Worm (Caenorhabditis elegans) whole organism, midembryonic: ENCODE data around the gene F54D12.8.

ENCODE experiments used
- T22C8.4 ChIP-seq: fragments of 200-800 bp; sonication (Bioruptor generic); IDR thresholded peaks from 2 replicates; pipeline ENCODE4 v1.3.6; 2022; ENCODE audit warnings: missing genetic modification characterization, missing compliant biosample characterization
- cog-1 ChIP-seq: sonication (generic microtip); optimal IDR thresholded peaks from 2 replicates; lab custom pipeline; 2016; ENCODE audit warnings: missing genetic modification characterization, missing compliant biosample characterization
- flt-1 ChIP-seq: fragments of 200-800 bp; sonication (Bioruptor generic); IDR thresholded peaks from 2 replicates; pipeline ENCODE4 v1.3.6; 2022; ENCODE audit warnings: missing genetic modification characterization, missing compliant biosample characterization
- klf-2 ChIP-seq: fragments of 200-800 bp; sonication (Bioruptor generic); conservative IDR thresholded peaks from 2 replicates; pipeline ENCODE4 v1.3.6; 2022; ENCODE audit warnings: missing genetic modification reagents, missing genetic modification characterization, missing compliant biosample characterization
- med-1 ChIP-seq: sonication (generic microtip); optimal IDR thresholded peaks from 2 replicates; lab custom pipeline; 2017; ENCODE audit warnings: missing genetic modification characterization, mild to moderate bottlenecking, missing compliant biosample characterization, antibody characterized with exemption, missing genetic modification reagents; ENCODE audit not compliant: insufficient read depth
- ref-1 ChIP-seq: fragments of 200-800 bp; sonication (Bioruptor generic); conservative IDR thresholded peaks from 2 replicates; pipeline ENCODE4 v1.3.6; 2022; ENCODE audit warnings: missing genetic modification reagents, missing genetic modification characterization, missing compliant biosample characterization
- tab-1 ChIP-seq: fragments of 200-800 bp; sonication (Bioruptor generic); IDR thresholded peaks from 2 replicates; pipeline ENCODE4 v1.3.6; 2022; ENCODE audit warnings: missing genetic modification characterization, missing compliant biosample characterization
- ztf-23 ChIP-seq: fragments of 200-800 bp; sonication (Bioruptor generic); IDR thresholded peaks from 2 replicates; pipeline ENCODE4 v1.3.6; 2022; ENCODE audit warnings: missing genetic modification reagents, missing genetic modification characterization, missing compliant biosample characterization
- ztf-29 ChIP-seq: fragments of 200-800 bp; sonication (Bioruptor generic); IDR thresholded peaks from 2 replicates; pipeline ENCODE4 v1.3.6; 2022; ENCODE audit warnings: missing genetic modification reagents, missing genetic modification characterization, missing compliant biosample characterization

Gene F54D12.8

DNA sequence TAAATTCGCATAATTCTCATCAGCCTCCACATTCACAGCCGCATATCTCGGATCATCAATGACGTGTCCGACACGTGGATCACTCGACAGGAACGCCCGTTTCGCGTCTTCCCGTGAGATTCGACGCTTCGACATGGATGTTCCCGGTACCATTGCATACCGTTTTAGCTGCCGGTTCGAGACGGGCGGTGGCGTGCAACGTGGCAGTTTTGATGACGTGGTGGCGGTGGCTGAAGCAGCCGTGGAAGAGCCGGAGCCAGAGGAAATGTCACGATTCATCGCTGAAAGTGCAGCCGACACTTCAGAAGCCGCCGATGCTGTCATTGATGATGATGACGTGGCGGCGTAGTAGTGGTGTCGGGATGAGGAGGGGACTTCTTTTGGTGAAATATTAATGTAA, 26.3 kb downstream of the F54D12.8 start:
- TF ChIP-seq ztf-23 (GFP tag; lab: Robert Waterston, UW) (no peak), ztf-29 (no peak), klf-2 (GFP tag; lab: Robert Waterston, UW) (no peak), ref-1 (no peak), med-1 (GFP tag; lab: Kevin White, UChicago) (no peak), T22C8.4 (GFP tag; lab: Robert Waterston, UW) (no peak), tab-1 (GFP tag; lab: Robert Waterston, UW) (no peak), cog-1 (tag; lab: Kevin White, UChicago) (no peak), flt-1 (GFP tag; lab: Robert Waterston, UW) (no peak)

DNA sequence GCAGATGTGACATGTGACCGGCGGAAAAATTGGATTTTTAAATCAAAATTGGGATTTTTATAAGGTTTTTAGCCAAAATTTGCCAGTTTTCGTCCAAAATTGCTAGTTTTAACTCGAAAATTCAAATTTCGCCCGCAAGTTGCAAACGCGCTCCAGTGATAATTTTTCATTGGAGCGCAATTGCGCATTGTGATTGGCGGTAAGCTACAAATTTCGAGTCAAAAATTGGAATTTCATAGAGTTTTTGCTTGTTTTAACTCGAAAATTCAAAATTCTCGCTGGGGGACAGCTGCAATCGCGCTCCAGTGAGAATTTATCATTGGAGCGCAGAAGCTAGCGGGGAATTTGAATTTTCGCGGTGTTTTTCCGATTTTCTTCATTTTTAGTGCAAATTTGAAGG, 28.5 kb downstream of the F54D12.8 start:
- no peak for TF ChIP-seq ztf-23 (GFP tag; lab: Robert Waterston, UW)
- no peak for TF ChIP-seq cog-1 (tag; lab: Kevin White, UChicago)
- no peak for TF ChIP-seq ref-1
- TF ChIP-seq klf-2 (GFP tag; lab: Robert Waterston, UW): no peak
- no peak for TF ChIP-seq med-1 (GFP tag; lab: Kevin White, UChicago)
- no peak for TF ChIP-seq tab-1 (GFP tag; lab: Robert Waterston, UW)
- no peak for TF ChIP-seq T22C8.4 (GFP tag; lab: Robert Waterston, UW)
- TF ChIP-seq ztf-29: no peak
- TF ChIP-seq flt-1 (GFP tag; lab: Robert Waterston, UW): no peak

DNA sequence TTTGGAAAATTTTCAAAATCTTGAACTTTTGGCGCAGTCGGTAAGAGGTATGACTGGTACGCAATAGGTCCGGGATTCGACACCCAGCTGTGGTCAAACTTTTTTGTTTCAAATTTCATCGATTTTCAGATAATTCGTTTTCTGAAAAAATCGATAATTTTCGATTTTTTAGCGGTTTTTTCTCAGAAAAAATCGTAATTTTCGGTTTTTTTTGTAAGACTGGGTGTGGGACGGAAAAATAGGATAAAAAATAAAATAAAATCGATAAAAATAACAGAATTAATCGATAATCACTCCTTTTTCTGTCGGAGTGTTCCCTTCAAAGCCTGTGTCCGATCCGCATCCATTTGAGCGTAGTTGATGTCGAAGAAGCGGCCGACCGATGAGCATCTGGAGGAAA, 29.1 kb downstream of the F54D12.8 start:
- no peak for TF ChIP-seq klf-2 (GFP tag; lab: Robert Waterston, UW)
- TF ChIP-seq flt-1 (GFP tag; lab: Robert Waterston, UW): no peak
- no peak for TF ChIP-seq tab-1 (GFP tag; lab: Robert Waterston, UW)
- TF ChIP-seq T22C8.4 (GFP tag; lab: Robert Waterston, UW): no peak

DNA sequence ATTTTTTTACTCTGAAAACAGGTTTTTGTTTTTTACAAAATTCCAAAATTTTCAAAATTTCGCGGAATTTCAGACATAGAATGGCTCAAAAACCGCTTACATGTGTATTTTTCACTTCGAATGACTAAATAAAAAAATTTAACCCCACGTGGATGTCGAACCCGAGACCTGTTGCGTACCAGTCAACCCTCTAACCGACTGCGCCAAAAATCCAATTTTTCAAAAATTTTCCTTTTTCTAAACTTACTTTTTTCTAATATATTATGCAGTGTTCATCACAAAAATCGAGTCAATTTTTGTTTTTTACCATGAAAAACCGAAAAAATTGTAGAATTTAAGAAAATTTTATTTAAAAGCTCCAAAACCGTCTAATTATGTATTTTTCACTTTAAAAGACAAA, 31.9 kb downstream of the F54D12.8 start:
- no peak for TF ChIP-seq ref-1
- TF ChIP-seq T22C8.4 (GFP tag; lab: Robert Waterston, UW): no peak
- no peak for TF ChIP-seq klf-2 (GFP tag; lab: Robert Waterston, UW)
- TF ChIP-seq ztf-23 (GFP tag; lab: Robert Waterston, UW): no peak
- TF ChIP-seq tab-1 (GFP tag; lab: Robert Waterston, UW): no peak
- TF ChIP-seq flt-1 (GFP tag; lab: Robert Waterston, UW): no peak
- TF ChIP-seq med-1 (GFP tag; lab: Kevin White, UChicago): no peak

DNA sequence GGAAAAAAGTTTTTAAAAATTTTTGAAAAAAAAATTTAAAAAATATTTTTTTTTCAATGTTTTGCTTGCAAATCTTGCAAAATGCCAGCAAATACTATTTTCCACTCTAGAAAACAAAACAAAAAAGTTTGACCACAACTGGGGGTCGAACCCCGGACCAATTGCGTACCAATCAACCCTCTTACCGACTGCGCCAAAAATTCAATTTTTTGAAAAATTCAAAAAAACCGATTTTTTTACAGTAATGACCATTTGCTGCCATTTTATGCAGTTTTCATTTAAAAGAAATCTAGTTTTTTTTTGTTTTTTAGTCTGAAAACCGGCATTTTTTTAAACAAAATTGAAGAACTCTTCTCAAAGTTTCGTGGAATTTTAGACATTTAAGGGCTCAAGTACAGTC, 35.4 kb downstream of the F54D12.8 start:
- TF ChIP-seq T22C8.4 (GFP tag; lab: Robert Waterston, UW) (no peak), ztf-29 (no peak), klf-2 (GFP tag; lab: Robert Waterston, UW) (no peak), med-1 (GFP tag; lab: Kevin White, UChicago) (no peak), flt-1 (GFP tag; lab: Robert Waterston, UW) (no peak), ztf-23 (GFP tag; lab: Robert Waterston, UW) (no peak), cog-1 (tag; lab: Kevin White, UChicago) (no peak), tab-1 (GFP tag; lab: Robert Waterston, UW) (no peak), ref-1 (no peak)

DNA sequence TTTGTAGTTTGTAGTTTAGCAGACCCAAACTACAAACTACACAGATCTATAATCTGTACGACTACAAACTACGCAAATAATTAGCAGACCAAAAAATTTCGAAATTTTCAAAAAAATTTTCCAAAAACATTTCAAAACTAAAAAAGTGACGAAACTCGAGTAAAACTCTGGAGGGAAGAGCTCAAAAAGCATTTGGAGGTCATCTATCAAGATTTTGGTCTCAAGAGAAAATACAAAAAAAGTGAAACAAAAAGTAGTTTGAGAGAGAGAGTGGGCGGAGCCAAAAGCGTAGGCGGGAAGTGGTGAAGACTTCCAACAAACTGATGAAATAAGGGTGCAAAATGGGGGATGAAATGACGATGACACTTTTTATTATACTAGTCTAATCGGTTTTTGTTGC, 37.6 kb downstream of the F54D12.8 start:
- TF ChIP-seq ref-1 (no peak), ztf-23 (GFP tag; lab: Robert Waterston, UW) (no peak), cog-1 (tag; lab: Kevin White, UChicago) (no peak), klf-2 (GFP tag; lab: Robert Waterston, UW) (no peak), med-1 (GFP tag; lab: Kevin White, UChicago) (no peak), ztf-29 (no peak), flt-1 (GFP tag; lab: Robert Waterston, UW) (no peak), tab-1 (GFP tag; lab: Robert Waterston, UW) (no peak), T22C8.4 (GFP tag; lab: Robert Waterston, UW) (no peak)

DNA sequence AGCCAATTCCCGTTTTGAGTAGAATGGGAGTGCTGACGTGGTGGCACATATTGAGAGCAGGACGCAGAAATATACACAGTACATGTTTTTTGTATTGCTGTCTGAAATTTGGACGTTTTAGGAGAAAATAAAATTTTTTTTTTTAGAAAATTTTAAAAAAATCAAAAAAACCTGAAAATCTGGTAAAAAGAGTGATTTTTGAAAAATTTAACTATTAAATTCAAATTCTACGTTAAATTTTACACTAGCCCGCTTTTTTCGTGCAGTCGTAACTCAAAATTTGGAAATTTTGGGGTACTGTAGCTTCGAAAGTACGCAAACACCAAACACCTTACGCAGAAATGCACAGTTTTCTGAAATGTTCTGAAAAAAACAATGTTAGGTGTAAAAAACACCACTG, 39.9 kb downstream of the F54D12.8 start, which contains the start of gene C13A10.2:
Gene C13A10.2, minus strand, starts transcription at position 101 of the 400 bp plus-strand sequence.
- TF ChIP-seq tab-1 (GFP tag; lab: Robert Waterston, UW) (no peak), cog-1 (tag; lab: Kevin White, UChicago) (no peak), flt-1 (GFP tag; lab: Robert Waterston, UW) (no peak), med-1 (GFP tag; lab: Kevin White, UChicago) (no peak), ztf-23 (GFP tag; lab: Robert Waterston, UW) (no peak), T22C8.4 (GFP tag; lab: Robert Waterston, UW) (no peak), ref-1 (no peak), klf-2 (GFP tag; lab: Robert Waterston, UW) (no peak), ztf-29 (no peak)

DNA sequence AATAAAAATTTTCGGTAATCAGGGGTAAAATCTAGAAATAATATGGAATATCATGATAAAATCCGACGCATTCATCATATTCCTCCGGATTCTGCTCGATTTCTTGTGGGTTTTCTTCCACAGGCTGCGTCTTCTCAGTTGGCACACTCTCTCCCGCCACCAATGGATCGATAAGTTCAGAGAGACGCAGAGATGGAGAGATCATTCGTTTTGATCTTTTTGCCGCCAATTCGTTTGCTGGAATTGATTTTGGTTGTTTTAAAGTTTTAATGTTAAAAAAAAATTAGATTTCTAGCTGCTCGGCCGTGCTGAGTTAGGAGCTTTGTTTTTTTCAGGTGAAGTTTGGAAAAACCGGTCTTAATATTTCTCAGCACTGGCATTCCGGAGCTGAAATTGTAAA, 40.6 kb downstream of the F54D12.8 start:
- TF ChIP-seq flt-1 (GFP tag; lab: Robert Waterston, UW) (no peak), ztf-23 (GFP tag; lab: Robert Waterston, UW) (no peak), ref-1 (no peak), klf-2 (GFP tag; lab: Robert Waterston, UW) (no peak), tab-1 (GFP tag; lab: Robert Waterston, UW) (no peak), cog-1 (tag; lab: Kevin White, UChicago) (no peak), ztf-29 (no peak), med-1 (GFP tag; lab: Kevin White, UChicago) (no peak), T22C8.4 (GFP tag; lab: Robert Waterston, UW) (no peak)

DNA sequence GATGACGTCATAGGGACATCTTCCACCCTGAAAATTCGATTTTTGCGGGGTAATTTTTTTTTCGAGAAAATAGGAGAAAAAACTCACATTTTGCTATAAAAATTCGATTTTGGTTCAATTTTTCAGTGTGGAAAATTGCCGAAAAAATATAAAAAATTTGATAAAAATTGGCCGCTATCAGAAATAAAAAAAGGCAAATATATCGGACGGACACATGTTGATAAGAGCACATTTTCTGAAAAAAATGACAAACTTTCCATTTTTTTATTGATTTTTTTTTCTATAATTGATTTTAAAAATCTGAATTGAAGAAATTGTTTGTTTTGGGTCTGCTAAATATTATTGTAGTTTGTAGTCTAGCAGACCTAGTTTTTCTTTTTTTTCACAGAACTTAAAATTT, 42.4 kb downstream of the F54D12.8 start, which contains the start of gene C13A10.1:
Gene C13A10.1, minus strand, starts transcription at position 170 of the 400 bp plus-strand sequence.
- TF ChIP-seq ztf-29: no peak
- TF ChIP-seq flt-1 (GFP tag; lab: Robert Waterston, UW): no peak
- TF ChIP-seq T22C8.4 (GFP tag; lab: Robert Waterston, UW): no peak
